Worm (Caenorhabditis elegans) whole organism, L1 larva: ENCODE measurements around the gene pqe-1.

Experiments used
- C16A3.4 ChIP-seq: fragments of 150-350 bp; optimal IDR thresholded peaks from 2 replicates; lab custom pipeline; 2014; ENCODE audit warnings: missing biosample characterization, missing genetic modification characterization
- C34B4.2 ChIP-seq: sonication (generic microtip); optimal IDR thresholded peaks from 2 replicates; lab custom pipeline; 2017; ENCODE audit warnings: mild to moderate bottlenecking, missing genetic modification characterization, missing compliant biosample characterization
- aha-1 ChIP-seq: fragments of 150-350 bp; optimal IDR thresholded peaks from 2 replicates; lab custom pipeline; 2014; ENCODE audit warnings: missing biosample characterization, missing genetic modification characterization
- aly-2 ChIP-seq: fragments of 150-350 bp; optimal IDR thresholded peaks from 2 replicates; lab custom pipeline; 2014; ENCODE audit warnings: missing biosample characterization, missing genetic modification characterization
- ama-1 ChIP-seq: fragments of 150-350 bp; optimal IDR thresholded peaks from 2 replicates; lab custom pipeline; 2014
- blmp-1 ChIP-seq: fragments of 150-350 bp; optimal IDR thresholded peaks from 2 replicates; lab custom pipeline; 2014; ENCODE audit warnings: missing biosample characterization, missing genetic modification characterization
- ceh-8 ChIP-seq: fragments of 200-800 bp; sonication (Bioruptor generic); optimal IDR thresholded peaks from 2 replicates; lab custom pipeline; 2018; ENCODE audit warnings: mild to moderate bottlenecking, missing genetic modification characterization, moderate library complexity, missing compliant biosample characterization
- ceh-82 ChIP-seq, 3 experiments: fragments of 150-350 bp in 1 of 3; sonication (generic microtip) in 2 of 3; optimal IDR thresholded peaks; 2 replicates each; lab custom pipeline; 2014 to 2017; ENCODE audit warnings: missing biosample characterization in 3 of 3, missing genetic modification characterization in 3 of 3
- dsc-1 ChIP-seq: sonication (generic microtip); optimal IDR thresholded peaks from 2 replicates; lab custom pipeline; 2016; ENCODE audit warnings: mild to moderate bottlenecking, missing genetic modification characterization, missing compliant biosample characterization
- efl-1 ChIP-seq, 4 experiments: fragments of 150-350 bp; optimal IDR thresholded peaks in 3 of 4; peaks in 1 of 4; 1 replicate in 1 of 4; 2 replicates in 3 of 4; lab custom pipeline; 2014; ENCODE audit warnings: missing biosample characterization in 2 of 4, missing genetic modification characterization in 2 of 4, missing genetic modification reagents in 2 of 4
- efl-3 ChIP-seq: fragments of 200-800 bp; sonication (Bioruptor generic); optimal IDR thresholded peaks from 2 replicates; lab custom pipeline; 2018; ENCODE audit warnings: mild to moderate bottlenecking, missing genetic modification characterization, missing compliant biosample characterization
- egl-13 ChIP-seq: sonication (generic microtip); optimal IDR thresholded peaks from 2 replicates; lab custom pipeline; 2016; ENCODE audit warnings: missing genotype, missing genetic modification reagents, missing genetic modification characterization, missing compliant biosample characterization
- elt-3 ChIP-seq, 6 experiments: fragments of 150-350 bp in 1 of 6; sonication (generic microtip); optimal IDR thresholded peaks; 2 replicates each; lab custom pipeline; 2017 to 2018; ENCODE audit warnings: missing biosample characterization in 6 of 6, missing genetic modification characterization in 6 of 6, inconsistent platforms in 1 of 6
- fkh-10 ChIP-seq: sonication (generic microtip); optimal IDR thresholded peaks from 2 replicates; lab custom pipeline; 2017; ENCODE audit warnings: missing biosample characterization, missing genetic modification reagents, missing genetic modification characterization
- fkh-4 ChIP-seq: sonication (generic microtip); optimal IDR thresholded peaks from 2 replicates; lab custom pipeline; 2016; ENCODE audit warnings: missing compliant biosample characterization, missing genetic modification characterization, borderline replicate concordance
- fkh-8 ChIP-seq: sonication (generic microtip); optimal IDR thresholded peaks from 2 replicates; lab custom pipeline; 2016; ENCODE audit warnings: mild to moderate bottlenecking, missing genetic modification characterization, missing compliant biosample characterization
- fos-1 ChIP-seq: fragments of 150-350 bp; optimal IDR thresholded peaks from 2 replicates; lab custom pipeline; 2014; ENCODE audit warnings: missing biosample characterization, missing genetic modification characterization
- grh-1 ChIP-seq: fragments of 200-800 bp; sonication (Bioruptor generic); IDR thresholded peaks from 2 replicates; pipeline ENCODE4 v1.3.6; 2022; ENCODE audit warnings: missing genetic modification reagents, missing genetic modification characterization, missing compliant biosample characterization
- hlh-4 ChIP-seq: sonication (generic microtip); optimal IDR thresholded peaks from 2 replicates; lab custom pipeline; 2016; ENCODE audit warnings: mild to moderate bottlenecking, missing genetic modification characterization, missing compliant biosample characterization
- jun-1 ChIP-seq: fragments of 150-350 bp; optimal IDR thresholded peaks from 2 replicates; lab custom pipeline; 2014; ENCODE audit warnings: missing biosample characterization, missing genetic modification reagents, missing genetic modification characterization
- lin-13 ChIP-seq: fragments of 150-350 bp; optimal IDR thresholded peaks from 2 replicates; lab custom pipeline; 2014; ENCODE audit warnings: missing biosample characterization, missing genetic modification reagents, missing genetic modification characterization
- lin-35 ChIP-seq, 2 experiments: fragments of 150-350 bp; optimal IDR thresholded peaks; 2 replicates each; lab custom pipeline; 2014; ENCODE audit warnings: missing biosample characterization in 2 of 2, missing genetic modification characterization in 2 of 2, missing genetic modification reagents in 2 of 2
- lin-39 ChIP-seq: fragments of 150-350 bp; optimal IDR thresholded peaks from 2 replicates; lab custom pipeline; 2014; ENCODE audit warnings: missing biosample characterization, missing genetic modification reagents, missing genetic modification characterization
- lir-3 ChIP-seq: sonication (generic microtip); optimal IDR thresholded peaks from 2 replicates; lab custom pipeline; 2016; ENCODE audit warnings: mild to moderate bottlenecking, missing genetic modification characterization, moderate library complexity, missing compliant biosample characterization; ENCODE audit not compliant: poor library complexity
- lsy-2 ChIP-seq, 2 experiments: fragments of 150-350 bp; optimal IDR thresholded peaks; 2 replicates each; lab custom pipeline; 2014; ENCODE audit warnings: missing biosample characterization in 2 of 2, missing genetic modification characterization in 2 of 2
- mef-2 ChIP-seq: fragments of 150-350 bp; optimal IDR thresholded peaks from 2 replicates; lab custom pipeline; 2014; ENCODE audit warnings: missing biosample characterization, missing genetic modification characterization
- nhr-11 ChIP-seq: fragments of 150-350 bp; optimal IDR thresholded peaks from 2 replicates; lab custom pipeline; 2014; ENCODE audit warnings: missing biosample characterization, missing genetic modification characterization
- nhr-12 ChIP-seq: sonication (generic microtip); optimal IDR thresholded peaks from 2 replicates; lab custom pipeline; 2017; ENCODE audit warnings: missing biosample characterization, missing genetic modification characterization
- nhr-19 ChIP-seq: fragments of 200-800 bp; sonication (Bioruptor generic); conservative IDR thresholded peaks from 2 replicates; pipeline ENCODE4 v1.3.6; 2022; ENCODE audit warnings: missing genetic modification characterization, missing compliant biosample characterization
- nhr-20 ChIP-seq: sonication (generic microtip); optimal IDR thresholded peaks from 2 replicates; lab custom pipeline; 2016; ENCODE audit warnings: mild to moderate bottlenecking, missing genetic modification characterization, missing compliant biosample characterization
- nhr-28 ChIP-seq: fragments of 150-350 bp; optimal IDR thresholded peaks from 2 replicates; lab custom pipeline; 2014; ENCODE audit warnings: missing biosample characterization, missing genetic modification characterization
- nhr-47 ChIP-seq: sonication (generic microtip); optimal IDR thresholded peaks from 2 replicates; lab custom pipeline; 2016; ENCODE audit warnings: mild to moderate bottlenecking, missing genetic modification characterization, moderate library complexity, missing compliant biosample characterization
- nhr-71 ChIP-seq: sonication (generic microtip); optimal IDR thresholded peaks from 2 replicates; lab custom pipeline; 2016; ENCODE audit warnings: mild to moderate bottlenecking, missing genetic modification characterization, moderate library complexity, missing compliant biosample characterization
- nhr-76 ChIP-seq: sonication (generic microtip); optimal IDR thresholded peaks from 2 replicates; lab custom pipeline; 2017; ENCODE audit warnings: missing biosample characterization, missing genetic modification characterization
- nhr-90 ChIP-seq: sonication (generic microtip); optimal IDR thresholded peaks from 2 replicates; lab custom pipeline; 2016; ENCODE audit warnings: mild to moderate bottlenecking, missing genetic modification characterization, missing compliant biosample characterization; ENCODE audit not compliant: poor library complexity
- pqm-1 ChIP-seq: sonication (generic microtip); optimal IDR thresholded peaks from 3 replicates; lab custom pipeline; 2017; ENCODE audit warnings: missing biosample characterization, missing genetic modification characterization
- rnt-1 ChIP-seq: sonication (generic microtip); optimal IDR thresholded peaks from 2 replicates; lab custom pipeline; 2016; ENCODE audit warnings: mild to moderate bottlenecking, missing genetic modification characterization, moderate library complexity, missing compliant biosample characterization
- skn-1 ChIP-seq: fragments of 150-350 bp; optimal IDR thresholded peaks from 2 replicates; lab custom pipeline; 2014; ENCODE audit warnings: missing biosample characterization, missing genetic modification characterization
- snpc-4 ChIP-seq: fragments of 150-350 bp; optimal IDR thresholded peaks from 2 replicates; lab custom pipeline; 2014; ENCODE audit warnings: missing biosample characterization, missing genetic modification characterization
- snu-23 ChIP-seq: sonication (generic microtip); optimal IDR thresholded peaks from 2 replicates; lab custom pipeline; 2016; ENCODE audit warnings: missing genetic modification characterization, missing compliant biosample characterization
- sox-4 ChIP-seq: sonication (generic microtip); optimal IDR thresholded peaks from 2 replicates; lab custom pipeline; 2016; ENCODE audit warnings: missing genetic modification characterization, missing compliant biosample characterization
- sptf-1 ChIP-seq: fragments of 150-350 bp; optimal IDR thresholded peaks from 2 replicates; lab custom pipeline; 2014; ENCODE audit warnings: missing biosample characterization, missing genetic modification characterization
- sup-37 ChIP-seq: fragments of 200-800 bp; sonication (Bioruptor generic); optimal IDR thresholded peaks from 2 replicates; lab custom pipeline; 2018; ENCODE audit warnings: mild to moderate bottlenecking, missing genetic modification characterization, missing compliant biosample characterization
- swsn-7 ChIP-seq: sonication (generic microtip); optimal IDR thresholded peaks from 2 replicates; lab custom pipeline; 2016; ENCODE audit warnings: missing genetic modification characterization, missing compliant biosample characterization
- tlp-1 ChIP-seq: fragments of 150-350 bp; optimal IDR thresholded peaks from 2 replicates; lab custom pipeline; 2014; ENCODE audit warnings: missing biosample characterization, missing genetic modification characterization
- unc-86 ChIP-seq: sonication (generic microtip); optimal IDR thresholded peaks from 2 replicates; lab custom pipeline; 2016; ENCODE audit warnings: missing genetic modification characterization, missing compliant biosample characterization
- vab-15 ChIP-seq: sonication (generic microtip); optimal IDR thresholded peaks from 2 replicates; lab custom pipeline; 2017; ENCODE audit warnings: missing genotype, mild to moderate bottlenecking, missing genetic modification characterization, missing compliant biosample characterization
- xbp-1 ChIP-seq: sonication (generic microtip); optimal IDR thresholded peaks from 2 replicates; lab custom pipeline; 2016; ENCODE audit warnings: missing genetic modification characterization, missing compliant biosample characterization
- zag-1 ChIP-seq: fragments of 150-350 bp; optimal IDR thresholded peaks from 2 replicates; lab custom pipeline; 2014; ENCODE audit warnings: missing biosample characterization, missing genetic modification characterization

Gene pqe-1

DNA sequence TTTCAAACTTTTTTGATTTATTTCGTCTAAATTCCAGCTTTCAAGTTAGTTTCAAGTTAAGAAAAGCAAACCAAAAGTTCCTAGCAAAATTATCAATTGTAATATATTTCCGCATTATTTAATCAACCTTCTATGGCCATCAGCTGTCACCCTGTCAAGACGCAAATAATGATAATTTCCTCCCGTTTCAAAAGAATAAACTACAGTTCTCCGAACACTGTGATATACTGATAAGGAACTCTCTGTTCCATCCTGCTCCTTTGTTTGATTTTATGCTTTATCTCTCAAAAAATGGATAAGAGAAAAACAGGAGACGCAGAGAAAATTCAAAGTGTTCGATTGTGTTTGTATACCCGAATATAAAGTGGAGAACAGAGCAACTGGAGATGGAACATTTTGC is 19.8 kb upstream of the pqe-1 start:
- TF ChIP-seq jun-1 = no peak

DNA sequence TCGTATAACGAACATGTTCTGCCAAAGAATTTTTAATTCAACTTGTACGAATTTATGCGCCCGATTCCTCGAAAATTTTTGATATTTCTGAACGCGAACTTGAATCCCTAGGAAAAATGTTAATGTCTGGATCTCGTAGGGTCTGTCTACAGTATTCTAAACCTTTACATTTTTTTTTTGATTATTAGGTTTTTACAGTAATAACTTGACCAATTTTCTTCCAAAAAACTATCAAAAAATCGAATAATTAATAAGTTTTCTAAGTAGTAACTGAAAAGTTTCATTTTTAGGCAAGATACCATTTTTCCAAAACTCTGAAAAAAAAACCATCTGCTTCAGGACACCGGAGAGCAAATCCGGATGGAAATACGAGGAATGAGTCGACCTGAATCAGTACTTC is 16.8 kb upstream of the pqe-1 start:
- no peak for TF ChIP-seq lir-3 (tag; lab: Kevin White, UChicago)
- TF ChIP-seq lin-35 (GFP tag; optimal IDR thresholded peaks at IDR 0.05; lab: Kevin White, UChicago) = no peak
- TF ChIP-seq grh-1 (GFP tag; lab: Robert Waterston, UW) = no peak
- no peak for TF ChIP-seq C16A3.4
- TF ChIP-seq pqm-1 (tag; lab: Kevin White, UChicago) = no peak
- TF ChIP-seq ama-1 = no peak
- no peak for TF ChIP-seq sptf-1 (tag; lab: Kevin White, UChicago)
- no peak for TF ChIP-seq swsn-7 (tag; lab: Kevin White, UChicago)
- no peak for TF ChIP-seq snpc-4
- TF ChIP-seq tlp-1 = no peak
- TF ChIP-seq mef-2 (tag; lab: Kevin White, UChicago) = no peak
- no peak for TF ChIP-seq hlh-4 (tag; lab: Kevin White, UChicago)
- TF ChIP-seq sox-4 = no peak
- TF ChIP-seq fkh-8 (tag; lab: Kevin White, UChicago) = no peak
- no peak for TF ChIP-seq elt-3 (tag; optimal IDR thresholded peaks at IDR 0.05; lab: Kevin White, UChicago)
- TF ChIP-seq lin-39 (tag; lab: Kevin White, UChicago) = no peak
- no peak for TF ChIP-seq zag-1 (tag; lab: Kevin White, UChicago)
- no peak for TF ChIP-seq fkh-10 (GFP tag; lab: Kevin White, UChicago)

DNA sequence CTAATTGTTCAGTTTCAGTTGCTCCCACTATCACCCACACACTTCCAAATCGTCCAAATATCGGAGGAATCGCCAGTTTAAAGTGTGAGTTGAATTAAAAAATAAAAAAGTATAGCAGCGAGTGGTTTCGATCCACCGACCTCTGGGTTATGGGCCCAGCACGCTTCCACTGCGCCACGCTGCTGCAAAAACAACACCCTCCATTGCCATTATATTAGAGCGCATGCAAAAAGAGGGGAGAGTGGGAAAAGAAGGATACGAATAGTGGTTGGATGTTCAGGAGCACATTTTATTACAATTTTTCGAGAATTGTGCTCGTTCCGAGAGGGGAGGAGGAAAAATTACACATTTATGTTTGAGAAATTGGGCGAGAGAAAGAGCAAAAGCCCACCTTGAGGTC is 16.2 kb upstream of the pqe-1 start:
- peak; percentile 57 for TF ChIP-seq xbp-1
- peak; percentile 74 for TF ChIP-seq nhr-47 (tag; lab: Kevin White, UChicago)
- peak; percentile 83 for TF ChIP-seq nhr-71 (tag; lab: Kevin White, UChicago)
- TF ChIP-seq snu-23 (GFP tag; lab: Kevin White, UChicago) = peak; percentile 83
- TF ChIP-seq aha-1 (tag; lab: Kevin White, UChicago) = no peak
- no peak for TF ChIP-seq nhr-20
- TF ChIP-seq C16A3.4 = peak; percentile 40
- TF ChIP-seq lin-13 (GFP tag; lab: Kevin White, UChicago) = no peak
- TF ChIP-seq fkh-10 (GFP tag; lab: Kevin White, UChicago) = no peak
- peak; percentile 25 to 46 (median 34) for TF ChIP-seq ceh-82 (tag; optimal IDR thresholded peaks at IDR 0.05; lab: Kevin White, UChicago)
- TF ChIP-seq pqm-1 (tag; lab: Kevin White, UChicago) = no peak
- TF ChIP-seq fkh-8 (tag; lab: Kevin White, UChicago) = peak; percentile 28
- TF ChIP-seq lin-39 (tag; lab: Kevin White, UChicago) = peak; percentile 43
- no peak for TF ChIP-seq tlp-1
- peak; percentile 65 for TF ChIP-seq swsn-7 (tag; lab: Kevin White, UChicago)
- peak; percentile 16 for TF ChIP-seq unc-86 (tag; lab: Kevin White, UChicago)
- TF ChIP-seq rnt-1 (tag; lab: Kevin White, UChicago) = peak; percentile 81
- no peak for TF ChIP-seq nhr-28
- peak; percentile 7 for TF ChIP-seq blmp-1 (tag; lab: Kevin White, UChicago)
- peak; percentile 81 for TF ChIP-seq nhr-19
- TF ChIP-seq fkh-4 (tag; lab: Kevin White, UChicago) = no peak
- TF ChIP-seq nhr-76 = peak; percentile 12
- TF ChIP-seq nhr-12 (tag; lab: Kevin White, UChicago) = no peak
- TF ChIP-seq sox-4 = no peak
- no peak for TF ChIP-seq fos-1 (tag; lab: Kevin White, UChicago)
- TF ChIP-seq C34B4.2 (tag; lab: Kevin White, UChicago) = no peak
- TF ChIP-seq skn-1 (tag; lab: Kevin White, UChicago) = peak; percentile 59
- peak in 1 of 6 experiments; percentile 8 for TF ChIP-seq elt-3 (tag; optimal IDR thresholded peaks at IDR 0.05; lab: Kevin White, UChicago)
- no peak for TF ChIP-seq egl-13
- TF ChIP-seq dsc-1 = peak; percentile 76
- peak; percentile 31 for TF ChIP-seq ceh-8
- TF ChIP-seq aly-2 (tag; lab: Kevin White, UChicago) = no peak
- TF ChIP-seq sup-37 = no peak
- no peak for TF ChIP-seq efl-3 (GFP tag; lab: Kevin White, UChicago)
- TF ChIP-seq nhr-90 (tag; lab: Kevin White, UChicago) = peak; percentile 62
- TF ChIP-seq vab-15 (tag; lab: Kevin White, UChicago) = peak; percentile 27
- no peak for TF ChIP-seq nhr-11 (tag; lab: Kevin White, UChicago)
- TF ChIP-seq efl-1 (optimal IDR thresholded peaks at IDR 0.05; lab: Kevin White, UChicago) = peak; percentile 45 to 61
- peak; percentile 36 to 93 for TF ChIP-seq efl-1 (GFP tag; optimal IDR thresholded peaks at IDR 0.05 in 1 of 2; lab: Kevin White, UChicago)
- TF ChIP-seq lsy-2 (tag; optimal IDR thresholded peaks at IDR 0.05; lab: Kevin White, UChicago) = peak; percentile 55 to 63
